Worm (Caenorhabditis elegans): ENCODE data around the gene spe-42.

Gene spe-42

DNA sequence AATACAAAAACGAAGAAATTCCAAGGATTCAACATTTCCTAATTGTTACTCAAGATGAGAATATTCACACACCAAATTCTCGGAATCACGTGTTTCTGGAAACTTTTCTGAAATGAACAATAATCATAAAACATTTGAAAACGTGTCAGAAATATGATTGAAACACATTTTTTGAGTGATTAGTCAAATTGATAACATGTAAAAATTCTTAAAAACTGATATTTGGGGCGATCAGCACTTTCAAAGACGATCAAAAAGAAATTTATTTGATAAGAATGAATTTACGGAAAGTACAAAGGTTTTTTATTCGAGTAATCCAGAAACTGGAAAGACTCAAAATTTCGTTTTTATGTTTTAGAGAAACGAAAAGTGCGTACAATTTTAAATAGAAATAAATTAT lies 21.0 kb downstream of the spe-42 start, which contains the start of gene tre-3:
TSS of gene tre-3 (minus strand) at position 107 of the 400 bp plus-strand sequence.
- TF ChIP-seq efl-1 (optimal IDR thresholded peaks at IDR 0.05) (no peak), efl-1 (GFP tag; optimal IDR thresholded peaks at IDR 0.05 in 1 of 2) (peak in 1 of 2 experiments; percentile 51), lsy-2 (tag; optimal IDR thresholded peaks at IDR 0.05) (no peak), pag-3 (tag; optimal IDR thresholded peaks at IDR 0.05; ENCODE audit: borderline replicate concordance, insufficient read depth) (no peak), dsc-1 (tag; optimal IDR thresholded peaks at IDR 0.05) (no peak), fos-1 (tag; optimal IDR thresholded peaks at IDR 0.05) (no peak), blmp-1 (tag; optimal IDR thresholded peaks at IDR 0.05) (no peak), C04F5.9 (tag; optimal IDR thresholded peaks at IDR 0.05) (no peak), ceh-90 (tag; optimal IDR thresholded peaks at IDR 0.05) (no peak), unc-86 (tag; optimal IDR thresholded peaks at IDR 0.05) (no peak), xbp-1 (tag; optimal IDR thresholded peaks at IDR 0.05) (no peak), elt-2 (tag; optimal IDR thresholded peaks at IDR 0.05) (peak; percentile 29), hpl-2 (GFP tag; optimal IDR thresholded peaks at IDR 0.05) (no peak), grh-1 (GFP tag; IDR thresholded peaks at IDR 0.05) (no peak), nhr-28 (tag; optimal IDR thresholded peaks at IDR 0.05) (no peak), dpl-1 (GFP tag; optimal IDR thresholded peaks at IDR 0.05) (no peak)

DNA sequence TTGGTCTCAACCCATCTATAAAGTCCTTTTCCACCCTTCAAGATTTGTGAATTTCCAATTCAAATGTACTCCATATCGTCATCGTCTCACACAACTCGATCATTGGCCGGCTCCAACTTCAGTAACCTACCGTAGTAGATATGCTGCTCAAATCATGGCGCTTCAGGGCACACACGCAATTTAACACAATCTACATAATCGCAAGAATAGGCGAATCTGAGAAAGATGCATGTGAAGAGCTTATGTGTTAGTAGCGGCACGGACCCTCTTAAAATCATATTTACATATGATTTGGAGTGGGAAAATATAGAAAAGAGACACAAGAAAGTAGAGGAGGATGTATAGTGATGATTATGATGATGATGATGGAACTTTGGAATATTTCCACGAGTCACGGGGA lies 25.0 kb downstream of the spe-42 start:
- TF ChIP-seq lin-35 (GFP tag; optimal IDR thresholded peaks at IDR 0.05) (no peak), lin-14 (GFP tag; optimal IDR thresholded peaks at IDR 0.05) (peak; percentile 44), fkh-10 (GFP tag; optimal IDR thresholded peaks at IDR 0.05) (peak; percentile 69), nhr-76 (tag; optimal IDR thresholded peaks at IDR 0.05) (no peak)

- TF ChIP-seq nhr-77 (tag; optimal IDR thresholded peaks at IDR 0.05) = no peak
- no peak for TF ChIP-seq ets-5 (GFP tag; IDR thresholded peaks at IDR 0.05)
- TF ChIP-seq ceh-8 (GFP tag; optimal IDR thresholded peaks at IDR 0.05) = peak; percentile 95
- TF ChIP-seq lin-14 (GFP tag; optimal IDR thresholded peaks at IDR 0.05) = peak; percentile 39
Measured at ce11 chrV:11706353-11706752, 30.4 kb downstream of the spe-42 start.

- TF ChIP-seq isw-1 (GFP tag; IDR thresholded peaks at IDR 0.05) (no peak), lin-14 (GFP tag; optimal IDR thresholded peaks at IDR 0.05) (peak; percentile 23)
Measured at ce11 chrV:11705399-11705798, 31.4 kb downstream of the spe-42 start, which contains the start of gene ceh-32. TSS of gene ceh-32 (minus strand) at chrV:11705400.

DNA sequence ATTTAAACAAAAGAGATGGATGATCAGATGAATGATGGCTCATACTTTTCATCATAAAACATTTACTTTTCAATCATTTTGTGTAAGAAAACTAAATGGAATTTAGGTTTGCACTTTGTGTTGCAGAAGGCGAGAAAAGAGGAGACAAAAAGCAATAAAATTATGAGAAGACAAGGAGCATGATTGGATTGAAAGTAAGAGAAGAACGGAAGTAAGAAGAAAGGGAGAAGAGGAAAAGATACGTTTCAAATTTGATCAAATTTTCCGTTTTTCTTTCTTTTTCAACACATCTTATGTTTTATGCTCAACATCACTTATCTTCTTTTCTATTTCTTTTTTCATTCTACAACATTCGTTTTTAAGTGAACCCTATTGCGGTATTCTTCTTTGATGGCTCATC lies 32.1 kb downstream of the spe-42 start:
- TF ChIP-seq fkh-10 (GFP tag; optimal IDR thresholded peaks at IDR 0.05) (peak; percentile 84), fkh-4 (tag; optimal IDR thresholded peaks at IDR 0.05; ENCODE audit: borderline replicate concordance) (no peak), lin-14 (GFP tag; optimal IDR thresholded peaks at IDR 0.05) (peak; percentile 1)

DNA sequence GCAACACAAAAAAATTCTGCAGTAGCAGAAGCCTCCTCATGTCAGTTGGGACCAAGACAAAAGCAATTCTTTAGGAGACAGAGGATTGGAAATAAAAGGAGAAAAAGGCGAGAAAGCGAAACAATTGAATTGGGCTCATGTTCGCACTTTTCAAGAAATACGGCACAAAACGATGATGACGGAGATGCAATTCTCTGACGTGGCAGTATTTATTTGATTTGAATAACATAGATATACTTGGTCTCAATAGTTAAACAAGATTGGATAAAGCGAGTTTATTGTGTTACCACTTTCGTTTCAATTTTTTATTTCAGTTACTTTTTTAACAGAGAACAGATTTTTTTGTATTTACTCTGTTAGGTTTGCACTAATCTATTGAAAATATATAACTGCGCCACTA lies 39.3 kb downstream of the spe-42 start:
- TF ChIP-seq fkh-10 (GFP tag; optimal IDR thresholded peaks at IDR 0.05) = peak; percentile 62
- no peak for TF ChIP-seq ets-5 (GFP tag; IDR thresholded peaks at IDR 0.05)
- peak; percentile 70 for TF ChIP-seq lin-14 (GFP tag; optimal IDR thresholded peaks at IDR 0.05)

ce11 chrV:11695597-11695996 lies 41.2 kb downstream of the spe-42 start, which contains the start of gene W05E10.5:
TSS of gene W05E10.5 (minus strand) at chrV:11695697.
- no peak for TF ChIP-seq hlh-17 (GFP tag; optimal IDR thresholded peaks at IDR 0.05; ENCODE audit: borderline replicate concordance)
- no peak for TF ChIP-seq jun-1 (tag; optimal IDR thresholded peaks at IDR 0.05)
- TF ChIP-seq efl-1 (optimal IDR thresholded peaks at IDR 0.05) = no peak
- peak in 1 of 2 experiments; percentile 41 for TF ChIP-seq efl-1 (GFP tag; optimal IDR thresholded peaks at IDR 0.05 in 1 of 2)

DNA sequence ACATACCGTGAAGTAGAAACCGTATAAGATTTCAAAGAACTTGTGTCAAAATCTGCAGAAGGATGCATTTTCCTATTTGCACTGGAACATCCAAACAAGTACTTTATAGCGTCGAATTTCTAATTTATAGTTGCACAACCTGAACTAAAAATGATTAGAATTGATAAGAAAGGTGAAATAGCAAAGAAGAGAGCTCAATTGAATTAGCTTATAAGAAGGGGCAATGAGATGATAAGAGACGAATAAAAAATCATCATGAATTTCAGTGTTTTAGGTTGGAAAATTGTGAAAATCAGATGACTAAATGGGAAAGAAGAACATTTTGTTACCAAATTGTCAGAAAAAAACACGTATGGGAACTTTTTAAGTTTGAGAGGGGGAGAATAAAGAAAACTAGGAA lies 45.2 kb downstream of the spe-42 start, which contains the start of gene W05E10.1:
TSS of gene W05E10.1 (minus strand) at position 139 of the 400 bp plus-strand sequence.
- TF ChIP-seq efl-1 (optimal IDR thresholded peaks at IDR 0.05) (no peak), efl-1 (GFP tag; optimal IDR thresholded peaks at IDR 0.05 in 1 of 2) (peak in 1 of 2 experiments; percentile 53), nhr-28 (tag; optimal IDR thresholded peaks at IDR 0.05) (no peak), zip-4 (GFP tag; optimal IDR thresholded peaks at IDR 0.05) (no peak), lin-35 (GFP tag; optimal IDR thresholded peaks at IDR 0.05) (no peak), alr-1 (tag; optimal IDR thresholded peaks at IDR 0.05; ENCODE audit: borderline replicate concordance) (no peak), elt-2 (tag; optimal IDR thresholded peaks at IDR 0.05) (peak; percentile 55), ceh-8 (GFP tag; optimal IDR thresholded peaks at IDR 0.05) (no peak), unc-86 (tag; optimal IDR thresholded peaks at IDR 0.05) (no peak), rnt-1 (tag; optimal IDR thresholded peaks at IDR 0.05) (no peak), nhr-19 (GFP tag; conservative IDR thresholded peaks at IDR 0.05) (no peak), aha-1 (tag; optimal IDR thresholded peaks at IDR 0.05) (no peak), nhr-47 (tag; optimal IDR thresholded peaks at IDR 0.05) (no peak), ceh-82 (tag; optimal IDR thresholded peaks at IDR 0.05) (no peak)
